Worm (Caenorhabditis elegans) whole organism, L4/young adult: ENCODE results near the gene Y54G9A.7.

ENCODE experiments used
- dao-5 ChIP-seq: sonication (generic microtip); optimal IDR thresholded peaks from 2 replicates; lab custom pipeline; 2016; ENCODE audit warnings: missing genotype, missing genetic modification characterization, moderate library complexity, missing compliant biosample characterization
- him-1 ChIP-seq: sonication (generic microtip); optimal IDR thresholded peaks from 2 replicates; lab custom pipeline; 2016; ENCODE audit warnings: missing genotype, missing genetic modification reagents, missing genetic modification characterization, missing compliant biosample characterization

DNA sequence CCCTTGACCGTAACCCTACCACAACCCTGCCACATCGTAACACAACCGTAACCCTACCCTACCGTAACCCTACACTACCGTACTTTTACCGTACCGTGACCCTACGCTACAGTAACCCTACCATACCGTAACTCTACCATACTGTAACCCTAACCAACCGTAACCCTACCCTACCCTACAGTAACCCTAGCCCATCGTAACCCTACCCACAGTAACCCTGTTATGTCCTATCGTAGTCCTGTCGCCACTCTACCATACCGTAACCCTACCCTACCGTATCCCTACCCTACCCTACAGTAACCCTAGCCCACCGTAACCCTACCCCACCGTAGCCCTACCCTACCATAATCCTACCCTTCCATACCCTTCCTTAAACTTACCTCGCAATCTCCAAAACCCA is 4.9 kb downstream of the Y54G9A.7 start:
- no peak for TF ChIP-seq him-1 (tag; lab: Kevin White, UChicago)
- no peak for TF ChIP-seq dao-5 (tag; lab: Kevin White, UChicago)
